Worm (Caenorhabditis elegans) whole organism, early embryonic: ENCODE results near the gene nkcc-1.

Source experiments
- F13C5.2 ChIP-seq: sonication (generic microtip); optimal IDR thresholded peaks from 2 replicates; lab custom pipeline; 2017; ENCODE audit warnings: mild to moderate bottlenecking, missing genetic modification characterization, inconsistent platforms, missing compliant biosample characterization
- aly-1 ChIP-seq: sonication (generic microtip); optimal IDR thresholded peaks from 2 replicates; lab custom pipeline; 2016; ENCODE audit warnings: missing genetic modification characterization, missing compliant biosample characterization
- ama-1 ChIP-seq: fragments of 150-350 bp; optimal IDR thresholded peaks from 2 replicates; lab custom pipeline; 2014
- ceh-13 ChIP-seq: fragments of 200-800 bp; sonication (Bioruptor generic); optimal IDR thresholded peaks from 2 replicates; lab custom pipeline; 2018; ENCODE audit warnings: mild to moderate bottlenecking, missing genetic modification characterization, missing compliant biosample characterization
- ceh-36 ChIP-seq: sonication (generic microtip); optimal IDR thresholded peaks from 2 replicates; lab custom pipeline; 2016; ENCODE audit warnings: missing genetic modification characterization, inconsistent platforms, missing compliant biosample characterization
- flt-1 ChIP-seq: fragments of 200-800 bp; sonication (Bioruptor generic); IDR thresholded peaks from 2 replicates; pipeline ENCODE4 v1.3.6; 2022; ENCODE audit warnings: missing genetic modification characterization, missing compliant biosample characterization
- hmbx-1 ChIP-seq: sonication (generic microtip); optimal IDR thresholded peaks from 2 replicates; lab custom pipeline; 2016; ENCODE audit warnings: mild to moderate bottlenecking, missing genetic modification characterization, missing compliant biosample characterization
- hmg-4 ChIP-seq: fragments of 200-800 bp; sonication (Bioruptor generic); optimal IDR thresholded peaks from 2 replicates; lab custom pipeline; 2018; ENCODE audit warnings: mild to moderate bottlenecking, missing genetic modification characterization, missing compliant biosample characterization
- hnd-1 ChIP-seq: sonication (generic microtip); optimal IDR thresholded peaks from 2 replicates; lab custom pipeline; 2016; ENCODE audit warnings: missing genetic modification characterization, missing compliant biosample characterization
- scrt-1 ChIP-seq: fragments of 200-800 bp; sonication (Bioruptor generic); IDR thresholded peaks from 2 replicates; pipeline ENCODE4 v1.3.6; 2022; ENCODE audit warnings: missing genetic modification characterization, missing compliant biosample characterization
- sea-1 ChIP-seq: fragments of 200-800 bp; sonication (Bioruptor generic); conservative IDR thresholded peaks from 2 replicates; pipeline ENCODE4 v1.3.6; 2022; ENCODE audit warnings: missing genetic modification characterization, missing compliant biosample characterization
- tbx-11 ChIP-seq: fragments of 200-800 bp; sonication (Bioruptor generic); IDR thresholded peaks from 2 replicates; pipeline ENCODE4 v1.3.6; 2022; ENCODE audit warnings: missing genetic modification characterization, missing compliant biosample characterization
- tra-4 ChIP-seq: sonication (generic microtip); optimal IDR thresholded peaks from 2 replicates; lab custom pipeline; 2017; ENCODE audit warnings: missing genetic modification characterization, missing compliant biosample characterization

DNA sequence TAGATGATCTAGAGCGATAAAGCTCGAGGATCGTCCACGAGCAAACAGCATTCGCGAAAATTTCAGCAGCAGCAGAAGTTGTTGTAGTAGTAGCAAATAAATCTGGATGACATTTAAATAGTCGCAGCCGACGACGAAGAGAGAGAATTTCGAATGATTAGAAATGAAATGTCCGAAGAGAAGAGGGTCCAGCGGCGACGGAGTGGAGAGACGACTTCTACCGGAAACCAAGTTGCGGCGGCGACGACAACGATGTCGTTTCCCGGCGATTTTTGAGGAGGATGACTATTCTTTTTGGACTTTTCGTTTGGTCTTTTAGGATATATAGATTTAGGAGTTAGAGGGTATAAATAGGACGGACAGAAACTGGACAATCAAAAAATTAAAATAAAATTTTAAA lies 57.5 kb downstream of the nkcc-1 start:
- TF ChIP-seq ama-1 (lab: Kevin White, UChicago) (no peak), hmbx-1 (no peak), hnd-1 (tag; lab: Kevin White, UChicago) (no peak), scrt-1 (GFP tag; lab: Robert Waterston, UW) (no peak), F13C5.2 (tag; lab: Kevin White, UChicago) (no peak), sea-1 (no peak), hmg-4 (GFP tag; lab: Kevin White, UChicago) (no peak), flt-1 (GFP tag; lab: Robert Waterston, UW) (no peak), tbx-11 (no peak), aly-1 (tag; lab: Kevin White, UChicago) (no peak), ceh-36 (tag; lab: Kevin White, UChicago) (no peak), ceh-13 (GFP tag; lab: Kevin White, UChicago) (no peak), tra-4 (no peak)
